Worm (Caenorhabditis elegans): ENCODE data around the gene gcs-1.

Gene gcs-1

ce11 chrII:9053564-9053963 lies 15.5 kb upstream of the gcs-1 start, which contains the start of gene T24B8.7:
TSS of gene T24B8.7 (minus strand) at chrII:9053664.
- TF ChIP-seq unc-55 (GFP tag; optimal IDR thresholded peaks at IDR 0.05) (no peak), nhr-25 (tag; optimal IDR thresholded peaks at IDR 0.05) (no peak), nhr-129 (tag; optimal IDR thresholded peaks at IDR 0.05) (no peak), aly-2 (tag; optimal IDR thresholded peaks at IDR 0.05) (no peak), sem-4 (tag; optimal IDR thresholded peaks at IDR 0.05) (no peak), egl-27 (tag; optimal IDR thresholded peaks at IDR 0.05) (no peak), ztf-1 (GFP tag; conservative IDR thresholded peaks at IDR 0.05) (no peak), ZK546.5 (tag; optimal IDR thresholded peaks at IDR 0.05) (no peak), nhr-10 (tag; optimal IDR thresholded peaks at IDR 0.05) (no peak), peb-1 (tag; optimal IDR thresholded peaks at IDR 0.05) (no peak), nhr-77 (tag; optimal IDR thresholded peaks at IDR 0.05) (no peak), ceh-16 (tag; optimal IDR thresholded peaks at IDR 0.05) (no peak), C34F6.9 (tag; optimal IDR thresholded peaks at IDR 0.05) (no peak), ama-1 (optimal IDR thresholded peaks at IDR 0.05) (no peak), mbf-1 (tag; optimal IDR thresholded peaks at IDR 0.05) (no peak), blmp-1 (tag; optimal IDR thresholded peaks at IDR 0.05; ENCODE audit: insufficient read depth) (no peak)

ce11 chrII:9042059-9042458 lies 4.0 kb upstream of the gcs-1 start:
- TF ChIP-seq fos-1 (tag; optimal IDR thresholded peaks at IDR 0.05) = peak; percentile 71
- no peak for TF ChIP-seq ama-1 (optimal IDR thresholded peaks at IDR 0.05)
- TF ChIP-seq F13H6.1 (tag; optimal IDR thresholded peaks at IDR 0.05) = no peak
- no peak for TF ChIP-seq mbf-1 (tag; optimal IDR thresholded peaks at IDR 0.05)
- no peak for TF ChIP-seq nhr-10 (tag; optimal IDR thresholded peaks at IDR 0.05)
- TF ChIP-seq ztf-1 (GFP tag; conservative IDR thresholded peaks at IDR 0.05) = no peak
- no peak for TF ChIP-seq R02D3.7 (tag; optimal IDR thresholded peaks at IDR 0.05)

- TF ChIP-seq C34F6.9 (tag; optimal IDR thresholded peaks at IDR 0.05) (no peak), ztf-4 (tag; optimal IDR thresholded peaks at IDR 0.05) (no peak), nhr-25 (tag; optimal IDR thresholded peaks at IDR 0.05) (no peak)
Observed at ce11 chrII:9041306-9041705, 3.2 kb upstream of the gcs-1 start, which contains the start of gene F37B12.3. TSS of gene F37B12.3 (minus strand) at chrII:9041406.

- TF ChIP-seq nhr-6 (tag; optimal IDR thresholded peaks at IDR 0.05) = no peak
- TF ChIP-seq elt-3 (tag; optimal IDR thresholded peaks at IDR 0.05) = no peak
- peak; percentile 15 for TF ChIP-seq fos-1 (tag; optimal IDR thresholded peaks at IDR 0.05)
- TF ChIP-seq nhr-77 (tag; optimal IDR thresholded peaks at IDR 0.05) = no peak
- TF ChIP-seq nhr-12 (tag; optimal IDR thresholded peaks at IDR 0.05) = no peak
- no peak for TF ChIP-seq zag-1 (tag; optimal IDR thresholded peaks at IDR 0.05)
- no peak for TF ChIP-seq alr-1 (tag; optimal IDR thresholded peaks at IDR 0.05)
- no peak for TF ChIP-seq ceh-16 (tag; optimal IDR thresholded peaks at IDR 0.05)
- TF ChIP-seq Y55F3AM.14 (GFP tag; optimal IDR thresholded peaks at IDR 0.05) = no peak
- TF ChIP-seq skn-1 (tag; optimal IDR thresholded peaks at IDR 0.05) = peak; percentile 94
- TF ChIP-seq ztf-11 (tag; optimal IDR thresholded peaks at IDR 0.05) = no peak
- TF ChIP-seq unc-55 (GFP tag; optimal IDR thresholded peaks at IDR 0.05) = no peak
- TF ChIP-seq nhr-237 (tag; optimal IDR thresholded peaks at IDR 0.05) = no peak
Observed at ce11 chrII:9038736-9039135, 635 bp upstream of the gcs-1 start.

ce11 chrII:9033034-9033433 lies 5.1 kb downstream of the gcs-1 start:
- no peak for TF ChIP-seq crh-2 (tag; optimal IDR thresholded peaks at IDR 0.05)
- no peak for TF ChIP-seq fos-1 (tag; optimal IDR thresholded peaks at IDR 0.05)
- TF ChIP-seq nhr-6 (tag; optimal IDR thresholded peaks at IDR 0.05) = no peak
- peak; percentile 81 for TF ChIP-seq nhr-21 (tag; optimal IDR thresholded peaks at IDR 0.05)
- TF ChIP-seq gmeb-1 (tag; optimal IDR thresholded peaks at IDR 0.05) = no peak
- TF ChIP-seq egl-27 (tag; optimal IDR thresholded peaks at IDR 0.05) = peak; percentile 52
- no peak for TF ChIP-seq alr-1 (tag; optimal IDR thresholded peaks at IDR 0.05)
- TF ChIP-seq zag-1 (tag; optimal IDR thresholded peaks at IDR 0.05) = no peak
- no peak for TF ChIP-seq lin-11 (tag; optimal IDR thresholded peaks at IDR 0.05)
- no peak for TF ChIP-seq ceh-16 (tag; optimal IDR thresholded peaks at IDR 0.05)
- peak; percentile 12 for TF ChIP-seq sma-3 (GFP tag; optimal IDR thresholded peaks at IDR 0.05)

ce11 chrII:9031891-9032290 lies 6.2 kb downstream of the gcs-1 start:
- TF ChIP-seq lsy-2 (tag; optimal IDR thresholded peaks at IDR 0.05) = no peak
- TF ChIP-seq nhr-77 (tag; optimal IDR thresholded peaks at IDR 0.05) = no peak
- no peak for TF ChIP-seq ztf-11 (tag; optimal IDR thresholded peaks at IDR 0.05)
- TF ChIP-seq crh-2 (tag; optimal IDR thresholded peaks at IDR 0.05) = no peak
- no peak for TF ChIP-seq ztf-1 (GFP tag; conservative IDR thresholded peaks at IDR 0.05)
- no peak for TF ChIP-seq unc-55 (GFP tag; optimal IDR thresholded peaks at IDR 0.05)
- peak; percentile 47 for TF ChIP-seq nhr-21 (tag; optimal IDR thresholded peaks at IDR 0.05)
- TF ChIP-seq nhr-129 (tag; optimal IDR thresholded peaks at IDR 0.05) = peak; percentile 30
- no peak for TF ChIP-seq unc-39 (tag; optimal IDR thresholded peaks at IDR 0.05)
- TF ChIP-seq sma-9 (GFP tag; optimal IDR thresholded peaks at IDR 0.05) = peak; percentile 36
- no peak for TF ChIP-seq sma-9 (tag; optimal IDR thresholded peaks at IDR 0.05)
- TF ChIP-seq sma-3 (GFP tag; optimal IDR thresholded peaks at IDR 0.05) = peak; percentile 77
- TF ChIP-seq lin-11 (tag; optimal IDR thresholded peaks at IDR 0.05) = no peak
- TF ChIP-seq mab-5 (tag; optimal IDR thresholded peaks at IDR 0.05) = no peak
- peak; percentile 10 for TF ChIP-seq fos-1 (tag; optimal IDR thresholded peaks at IDR 0.05)
